Fruit fly (Drosophila melanogaster) whole organism, wandering third instar larva: Measurements from ENCODE around the gene CG43095.

Experiments
- CG32264 ChIP-seq: fragments of 200-800 bp; sonication (Bioruptor generic); optimal IDR thresholded peaks from 2 replicates; lab custom pipeline; 2016; ENCODE audit warnings: missing biosample characterization, missing genetic modification characterization
- CrebA ChIP-seq: fragments of 200-800 bp; sonication (Bioruptor generic); optimal IDR thresholded peaks from 2 replicates; lab custom pipeline; 2016; ENCODE audit warnings: missing biosample characterization, mild to moderate bottlenecking, missing genetic modification characterization, borderline replicate concordance
- Dfd ChIP-seq: fragments of >200 bp; optimal IDR thresholded peaks from 2 replicates; lab custom pipeline; 2017; ENCODE audit warnings: missing biosample characterization, missing genetic modification characterization
- Dif ChIP-seq: fragments of 200-275, 200-300 bp; sonication (Bioruptor generic); optimal IDR thresholded peaks from 2 replicates; lab custom pipeline; 2018; ENCODE audit warnings: missing biosample characterization, missing genetic modification characterization; ENCODE audit not compliant: partially characterized antibody
- GATAd ChIP-seq: sonication (Bioruptor generic); optimal IDR thresholded peaks from 2 replicates; lab custom pipeline; 2016; ENCODE audit warnings: missing biosample characterization, missing genetic modification characterization
- HLH106 ChIP-seq: fragments of 200-800 bp; optimal IDR thresholded peaks from 3 replicates; lab custom pipeline; 2019; ENCODE audit warnings: missing biosample characterization, mild to moderate bottlenecking, missing genetic modification characterization, moderate library complexity
- Hnf4 ChIP-seq: fragments of 200-800 bp; sonication (Bioruptor generic); optimal IDR thresholded peaks from 2 replicates; lab custom pipeline; 2016; ENCODE audit warnings: missing biosample characterization, mild to moderate bottlenecking, missing genetic modification characterization
- Hr78 ChIP-seq: fragments of >200 bp; optimal IDR thresholded peaks from 2 replicates; lab custom pipeline; 2017; ENCODE audit warnings: missing biosample characterization, missing genetic modification characterization
- Hr83 ChIP-seq: fragments of 200-300 bp; sonication (Bioruptor generic); optimal IDR thresholded peaks from 2 replicates; lab custom pipeline; 2016; ENCODE audit warnings: missing biosample characterization, mild to moderate bottlenecking, missing genetic modification characterization, moderate library complexity; ENCODE audit not compliant: poor library complexity, severe bottlenecking
- Jra ChIP-seq: sonication (Bioruptor generic); optimal IDR thresholded peaks from 2 replicates; lab custom pipeline; 2016; ENCODE audit warnings: missing biosample characterization, missing genetic modification characterization
- Myc ChIP-seq: fragments of >200 bp; optimal IDR thresholded peaks from 2 replicates; lab custom pipeline; 2017
- N ChIP-seq: fragments of >200 bp; optimal IDR thresholded peaks from 2 replicates; lab custom pipeline; 2018; ENCODE audit warnings: missing biosample characterization, missing external identifiers, missing genetic modification characterization
- Rel ChIP-seq, 2 experiments: fragments of 200-800 bp; sonication (Bioruptor generic) in 1 of 2; optimal IDR thresholded peaks; 2 replicates in 1 of 2; 3 replicates in 1 of 2; lab custom pipeline; 2016 to 2019; ENCODE audit warnings: mild to moderate bottlenecking in 2 of 2, missing biosample characterization in 2 of 2, missing genetic modification characterization in 2 of 2, moderate library complexity in 1 of 2
- Sp1 ChIP-seq: fragments of 200-800 bp; sonication (Bioruptor generic); optimal IDR thresholded peaks from 3 replicates; lab custom pipeline; 2019; ENCODE audit warnings: missing biosample characterization, mild to moderate bottlenecking, missing genetic modification characterization, moderate library complexity
- Vsx2 ChIP-seq: fragments of 200-300, 225-300 bp; sonication (Bioruptor generic); optimal IDR thresholded peaks from 2 replicates; lab custom pipeline; 2018; ENCODE audit warnings: missing biosample characterization, missing genetic modification characterization; ENCODE audit not compliant: partially characterized antibody
- br ChIP-seq: fragments of 200-800 bp; sonication (Bioruptor generic); optimal IDR thresholded peaks from 2 replicates; lab custom pipeline; 2016; ENCODE audit warnings: missing biosample characterization, missing genetic modification characterization
- brk ChIP-seq: fragments of 200-800 bp; sonication (Bioruptor generic); optimal IDR thresholded peaks from 2 replicates; lab custom pipeline; 2016; ENCODE audit warnings: missing biosample characterization, mild to moderate bottlenecking, missing genetic modification characterization
- dl ChIP-seq, 2 experiments: fragments of 175-275, 200-275 bp in 1 of 2; fragments of 200-275 bp in 1 of 2; sonication (Bioruptor generic); optimal IDR thresholded peaks; lab custom pipeline; 2018; ENCODE audit warnings: mild to moderate bottlenecking in 2 of 2, missing biosample characterization in 2 of 2, missing genetic modification characterization in 2 of 2, moderate library complexity in 2 of 2; ENCODE audit not compliant: partially characterized antibody in 2 of 2, insufficient read depth in 1 of 2
- dmrt93B ChIP-seq: fragments of 200-800 bp; sonication (Bioruptor generic); optimal IDR thresholded peaks from 2 replicates; lab custom pipeline; 2018; ENCODE audit warnings: missing biosample characterization, mild to moderate bottlenecking, missing genetic modification characterization
- ey ChIP-seq: fragments of 200-800 bp; sonication (Bioruptor generic); optimal IDR thresholded peaks from 2 replicates; lab custom pipeline; 2016; ENCODE audit warnings: missing biosample characterization, missing genetic modification characterization
- foxo ChIP-seq, 2 experiments: fragments of 200-800 bp; sonication (Bioruptor generic); optimal IDR thresholded peaks; 2 replicates in 1 of 2; 3 replicates in 1 of 2; lab custom pipeline; 2016 to 2017; ENCODE audit warnings: missing biosample characterization in 2 of 2, missing genetic modification characterization in 2 of 2
- fru ChIP-seq: fragments of 200-800 bp; sonication (Bioruptor generic); optimal IDR thresholded peaks from 3 replicates; lab custom pipeline; 2016; ENCODE audit warnings: missing biosample characterization, mild to moderate bottlenecking, missing genetic modification characterization
- h ChIP-seq: fragments of 200-800 bp; sonication (Bioruptor generic); optimal IDR thresholded peaks from 3 replicates; lab custom pipeline; 2016; ENCODE audit warnings: missing biosample characterization, mild to moderate bottlenecking, missing genetic modification characterization
- jim ChIP-seq: fragments of 175-275, 200-325 bp; sonication (Bioruptor generic); optimal IDR thresholded peaks from 2 replicates; lab custom pipeline; 2016; ENCODE audit warnings: missing biosample characterization, mild to moderate bottlenecking, missing genetic modification characterization
- lola ChIP-seq: fragments of >200 bp; optimal IDR thresholded peaks from 2 replicates; lab custom pipeline; 2017; ENCODE audit warnings: missing biosample characterization, missing genetic modification characterization
- pan ChIP-seq: fragments of >200 bp; optimal IDR thresholded peaks from 2 replicates; lab custom pipeline; 2017
- tai ChIP-seq: sonication (Bioruptor generic); optimal IDR thresholded peaks from 2 replicates; lab custom pipeline; 2016; ENCODE audit warnings: missing biosample characterization, missing genetic modification characterization
- usp ChIP-seq: fragments of >200 bp; optimal IDR thresholded peaks from 2 replicates; lab custom pipeline; 2017; ENCODE audit warnings: missing biosample characterization, missing genetic modification characterization
- woc ChIP-seq: sonication (Bioruptor generic); optimal IDR thresholded peaks from 2 replicates; lab custom pipeline; 2016; ENCODE audit warnings: missing biosample characterization, mild to moderate bottlenecking, missing genetic modification characterization

CG43095 gene

DNA sequence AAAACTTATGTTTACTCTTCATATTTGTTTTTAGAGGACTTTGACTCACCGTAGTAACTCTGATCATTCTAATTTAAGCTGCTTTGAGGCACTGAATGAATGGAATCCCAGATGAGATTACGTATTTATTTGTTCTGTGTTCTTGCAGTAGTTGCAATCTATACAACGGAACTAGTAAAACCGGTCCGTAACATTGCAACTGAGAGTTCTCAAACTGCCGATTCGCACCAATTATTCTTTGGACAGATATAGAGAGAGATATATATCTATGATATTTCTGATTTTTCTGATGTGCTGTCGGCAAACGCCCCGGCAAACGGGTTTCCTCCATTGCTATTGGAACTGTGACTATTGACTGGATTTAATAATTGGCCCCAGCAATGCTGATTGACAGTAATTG is 4.0 kb downstream of the CG43095 start, which contains the start of gene CG13841:
TSS of gene CG13841 (minus strand) at position 101 of the 400 bp plus-strand sequence.
- TF ChIP-seq dl (GFP tag; optimal IDR thresholded peaks at IDR 0.05; lab: Kevin White, UChicago; ENCODE audit: insufficient read depth in 1 of 2, partially characterized antibody in 2 of 2) = no peak
- TF ChIP-seq Hr78 (GFP tag; lab: Kevin White, UChicago) = no peak
- TF ChIP-seq Vsx2 (GFP tag; lab: Kevin White, UChicago) = no peak
- TF ChIP-seq Rel (GFP tag; optimal IDR thresholded peaks at IDR 0.05; lab: Kevin White, UChicago) = no peak
- TF ChIP-seq Rel (tag; optimal IDR thresholded peaks at IDR 0.05; lab: Kevin White, UChicago) = no peak
- TF ChIP-seq usp (GFP tag; lab: Kevin White, UChicago) = no peak
- TF ChIP-seq GATAd (GFP tag; lab: Kevin White, UChicago) = no peak
- TF ChIP-seq N = no peak
- no peak for TF ChIP-seq lola (GFP tag; lab: Kevin White, UChicago)
- TF ChIP-seq, all 38 proteins: peak for 0

- TF ChIP-seq ey (GFP tag; lab: Kevin White, UChicago) (no peak), fru (GFP tag; lab: Kevin White, UChicago) (no peak), Hr83 (GFP tag; lab: Kevin White, UChicago) (no peak), HLH106 (tag; lab: Kevin White, UChicago) (no peak), h (GFP tag; lab: Kevin White, UChicago) (no peak), br (no peak), Vsx2 (GFP tag; lab: Kevin White, UChicago) (no peak), jim (GFP tag; lab: Kevin White, UChicago) (no peak), Jra (no peak), usp (GFP tag; lab: Kevin White, UChicago) (no peak)
Measured at dm6 chr3R:22766072-22766471, 5.5 kb downstream of the CG43095 start, which contains the start of gene Nepl15. Gene Nepl15, minus strand, starts transcription at chr3R:22766172.

dm6 chr3R:22763587-22763986 is 8.0 kb downstream of the CG43095 start, which contains the start of gene Nepl14:
Gene Nepl14, minus strand, starts transcription at chr3R:22763711.
- TF ChIP-seq usp (GFP tag; lab: Kevin White, UChicago) = no peak
- TF ChIP-seq Hnf4 (GFP tag; lab: Kevin White, UChicago) = no peak
- no peak for TF ChIP-seq foxo (GFP tag; optimal IDR thresholded peaks at IDR 0.05; lab: Kevin White, UChicago)
- TF ChIP-seq br = no peak
- no peak for TF ChIP-seq CrebA (GFP tag; lab: Kevin White, UChicago)
- TF ChIP-seq Jra = no peak
- TF ChIP-seq dl (GFP tag; optimal IDR thresholded peaks at IDR 0.05; lab: Kevin White, UChicago; ENCODE audit: insufficient read depth in 1 of 2, partially characterized antibody in 2 of 2) = no peak
- TF ChIP-seq jim (GFP tag; lab: Kevin White, UChicago) = no peak
- TF ChIP-seq Vsx2 (GFP tag; lab: Kevin White, UChicago) = no peak
- no peak for TF ChIP-seq pan (lab: Kevin White, UChicago)
- TF ChIP-seq Hr78 (GFP tag; lab: Kevin White, UChicago) = no peak
- TF ChIP-seq HLH106 (tag; lab: Kevin White, UChicago) = no peak
- no peak for TF ChIP-seq N
- TF ChIP-seq Dfd (GFP tag; lab: Kevin White, UChicago) = no peak
- no peak for TF ChIP-seq woc
- TF ChIP-seq brk = no peak
- no peak for TF ChIP-seq GATAd (GFP tag; lab: Kevin White, UChicago)
- no peak for TF ChIP-seq Rel (GFP tag; optimal IDR thresholded peaks at IDR 0.05; lab: Kevin White, UChicago)
- TF ChIP-seq Rel (tag; optimal IDR thresholded peaks at IDR 0.05; lab: Kevin White, UChicago) = no peak
- no peak for TF ChIP-seq CG32264 (GFP tag; lab: Kevin White, UChicago)
- TF ChIP-seq ey (GFP tag; lab: Kevin White, UChicago) = no peak

DNA sequence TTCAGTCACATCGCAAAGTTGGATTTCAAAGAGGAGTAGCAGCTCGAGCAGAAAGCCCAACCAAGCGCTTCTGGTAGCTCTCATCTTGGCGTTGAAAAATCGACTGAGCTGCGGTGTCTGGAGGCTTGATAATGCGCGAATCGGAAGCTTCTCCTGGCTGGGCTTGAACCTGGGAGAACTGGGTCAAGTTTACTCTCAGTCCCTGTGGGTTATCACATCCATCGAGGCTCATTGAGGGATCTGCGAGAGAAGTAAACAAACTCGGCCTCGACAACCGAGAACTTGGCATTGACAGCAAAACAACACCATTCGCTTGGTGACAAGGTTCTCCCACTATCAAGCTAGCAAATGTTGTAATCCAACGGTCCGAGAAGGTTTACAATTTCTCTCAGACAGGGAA is 10.6 kb downstream of the CG43095 start, which contains the start of gene Nepl13:
TSS of gene Nepl13 (minus strand) at position 89 of the 400 bp plus-strand sequence.
- TF ChIP-seq br = no peak
- no peak for TF ChIP-seq dmrt93B (GFP tag; lab: Kevin White, UChicago)
- TF ChIP-seq h (GFP tag; lab: Kevin White, UChicago) = no peak
- no peak for TF ChIP-seq Sp1
- no peak for TF ChIP-seq Myc (lab: Kevin White, UChicago)
- TF ChIP-seq foxo (GFP tag; optimal IDR thresholded peaks at IDR 0.05; lab: Kevin White, UChicago) = no peak
- no peak for TF ChIP-seq Dif (GFP tag; lab: Kevin White, UChicago)
- TF ChIP-seq Hnf4 (GFP tag; lab: Kevin White, UChicago) = no peak
- no peak for TF ChIP-seq dl (GFP tag; optimal IDR thresholded peaks at IDR 0.05; lab: Kevin White, UChicago; ENCODE audit: insufficient read depth in 1 of 2, partially characterized antibody in 2 of 2)
- no peak for TF ChIP-seq tai (GFP tag; lab: Kevin White, UChicago)
- TF ChIP-seq fru (GFP tag; lab: Kevin White, UChicago) = no peak
